Fruit fly (Drosophila melanogaster): ENCODE measurements around the gene mRpL49.

Gene mRpL49

DNA sequence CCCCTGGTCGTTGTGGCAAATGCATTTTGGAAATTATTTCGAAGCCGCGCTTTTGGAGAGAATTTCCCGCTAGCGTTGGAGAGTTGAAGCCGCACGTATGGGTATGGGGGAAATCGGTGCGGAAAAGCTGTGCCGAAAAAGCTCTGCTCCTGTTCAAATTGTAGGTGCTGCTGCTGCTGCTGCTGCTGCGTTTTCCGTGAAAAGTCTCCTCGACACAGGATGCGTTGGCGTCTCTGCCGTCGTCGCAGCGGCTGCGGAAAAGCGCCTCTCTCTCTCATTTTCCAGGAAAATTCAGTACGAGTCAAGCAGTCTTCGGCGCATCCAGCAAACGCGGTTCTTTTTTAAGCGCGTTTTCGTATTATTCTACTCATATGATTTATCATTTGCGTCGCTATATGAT lies 10.3 kb downstream of the mRpL49 start, which contains the start of gene fne:
Gene fne (plus strand): TSS at position 301 of the 400 bp plus-strand sequence.
- TF ChIP-seq CG6276 (GFP tag; optimal IDR thresholded peaks at IDR 0.05): no peak
- TF ChIP-seq CG11762 (GFP tag; optimal IDR thresholded peaks at IDR 0.05; ENCODE audit: insufficient read depth): no peak
- no peak for TF ChIP-seq Met (GFP tag; optimal IDR thresholded peaks at IDR 0.05)
- TF ChIP-seq Sox102F (GFP tag; optimal IDR thresholded peaks at IDR 0.05): no peak
- TF ChIP-seq spab (GFP tag; optimal IDR thresholded peaks at IDR 0.05): no peak
- no peak for TF ChIP-seq fd85E (GFP tag; optimal IDR thresholded peaks at IDR 0.05)
- TF ChIP-seq esn (GFP tag; optimal IDR thresholded peaks at IDR 0.05): no peak
- no peak for TF ChIP-seq net (GFP tag; optimal IDR thresholded peaks at IDR 0.05)

DNA sequence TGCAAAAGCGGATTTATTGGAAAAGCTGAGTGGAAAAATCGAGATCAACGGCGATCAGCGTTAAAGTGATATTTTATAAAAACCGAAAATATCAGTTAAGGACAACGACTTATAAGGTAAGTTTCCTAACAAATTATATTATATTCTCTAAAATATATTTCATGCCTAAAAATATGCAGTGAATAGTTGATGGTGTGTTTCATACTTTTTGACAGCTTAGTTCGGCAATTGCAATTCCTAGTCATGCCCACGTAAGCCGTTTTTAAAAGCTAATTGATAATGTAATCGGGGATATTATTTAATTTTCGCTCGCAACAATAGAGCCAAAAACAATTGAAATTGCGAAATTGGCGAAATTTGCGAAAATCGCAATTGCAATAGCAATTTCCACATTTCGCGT lies 12.7 kb downstream of the mRpL49 start:
- TF ChIP-seq vri (GFP tag; optimal IDR thresholded peaks at IDR 0.05) (no peak), Hr38 (GFP tag; optimal IDR thresholded peaks at IDR 0.05) (no peak), CG34406 (GFP tag; optimal IDR thresholded peaks at IDR 0.05) (no peak), Hr39 (GFP tag; optimal IDR thresholded peaks at IDR 0.05) (no peak)

DNA sequence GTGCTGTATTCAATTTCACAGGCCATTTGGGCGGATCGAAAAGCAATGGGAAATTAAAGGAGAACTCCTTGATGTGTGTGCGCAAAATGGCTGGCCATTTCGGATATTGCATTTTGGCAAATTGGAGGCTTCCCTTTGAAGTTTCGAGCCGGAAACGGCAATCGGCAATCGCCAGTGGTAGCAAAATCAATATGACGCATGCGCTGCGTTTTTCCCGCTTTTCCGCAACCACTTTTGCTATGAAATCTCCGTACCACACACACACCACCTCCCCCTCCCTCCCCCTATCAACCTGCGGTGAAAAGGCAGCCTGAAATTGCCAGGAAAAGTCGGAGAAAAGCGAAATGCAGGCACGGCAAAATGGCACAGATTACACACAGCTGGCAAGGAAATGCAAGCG lies 15.4 kb downstream of the mRpL49 start:
- TF ChIP-seq CG6163 (GFP tag; IDR thresholded peaks at IDR 0.05): no peak

DNA sequence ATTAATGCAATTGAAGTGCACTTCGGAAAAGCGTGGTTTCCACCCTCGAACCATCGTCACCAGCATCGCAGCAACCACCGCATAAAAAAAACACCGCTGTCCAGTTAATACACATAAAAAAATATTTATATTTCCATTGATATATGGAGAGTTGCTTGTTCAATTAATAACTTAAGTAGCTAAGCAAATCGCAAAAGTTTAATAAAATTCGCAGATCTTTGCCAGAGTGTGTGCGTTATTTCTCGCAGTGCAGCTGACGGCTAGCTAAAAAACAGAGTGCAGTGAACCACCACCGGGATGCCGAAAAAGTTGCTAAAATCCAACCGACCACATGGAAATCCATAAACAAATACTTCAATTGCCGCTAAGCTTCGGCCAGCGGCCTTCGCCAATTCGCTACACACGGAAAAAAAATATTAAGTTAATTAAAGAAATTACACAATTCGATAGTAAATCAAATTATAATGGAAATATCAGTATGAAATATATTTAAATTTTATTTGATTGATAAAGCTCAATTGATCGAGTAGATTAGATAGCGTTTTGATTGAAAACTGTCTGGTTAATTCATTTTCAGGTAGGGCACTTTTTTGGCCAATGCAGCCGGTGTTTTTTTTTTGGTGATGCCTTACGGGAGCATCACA lies 16.5 kb downstream of the mRpL49 start:
- TF ChIP-seq dac (GFP tag; optimal IDR thresholded peaks at IDR 0.05) (no peak), Eip78C (GFP tag) (peak; percentile 74), Lpt (GFP tag; optimal IDR thresholded peaks at IDR 0.05) (no peak), CG32006 (GFP tag; optimal IDR thresholded peaks at IDR 0.05) (no peak), Ets96B (tag; optimal IDR thresholded peaks at IDR 0.05) (no peak), esn (GFP tag; optimal IDR thresholded peaks at IDR 0.05) (peak; percentile 43), Blimp-1 (GFP tag; optimal IDR thresholded peaks at IDR 0.05) (peak; percentile 18), topi (GFP tag; optimal IDR thresholded peaks at IDR 0.05) (peak; percentile 36), lz (GFP tag; optimal IDR thresholded peaks at IDR 0.05) (peak; percentile 3), cyc (GFP tag; optimal IDR thresholded peaks at IDR 0.05) (peak; percentile 14), CG16779 (tag; optimal IDR thresholded peaks at IDR 0.05) (no peak), CG3919 (GFP tag; optimal IDR thresholded peaks at IDR 0.05) (no peak), CG34406 (GFP tag; optimal IDR thresholded peaks at IDR 0.05) (no peak), CG31627 (GFP tag; optimal IDR thresholded peaks at IDR 0.05) (peak; percentile 2), Hr38 (GFP tag; optimal IDR thresholded peaks at IDR 0.05) (no peak), svp (GFP tag) (peak; percentile 68), Met (GFP tag; optimal IDR thresholded peaks at IDR 0.05) (no peak), CG10631 (GFP tag; optimal IDR thresholded peaks at IDR 0.05) (no peak), Smox (GFP tag; optimal IDR thresholded peaks at IDR 0.05) (peak; percentile 2), Sox102F (GFP tag; optimal IDR thresholded peaks at IDR 0.05) (peak; percentile 12), Sox14 (GFP tag; optimal IDR thresholded peaks at IDR 0.05) (peak; percentile 1), Eip93F (GFP tag; optimal IDR thresholded peaks at IDR 0.05) (no peak), Sox15 (GFP tag; optimal IDR thresholded peaks at IDR 0.05) (no peak), vri (GFP tag; optimal IDR thresholded peaks at IDR 0.05) (no peak), CG6163 (GFP tag; IDR thresholded peaks at IDR 0.05) (peak; percentile 36; the same call in 1 of the 3 replicates), Gug (GFP tag; IDR thresholded peaks at IDR 0.05) (no peak), achi (GFP tag; optimal IDR thresholded peaks at IDR 0.05) (no peak), ss (GFP tag; optimal IDR thresholded peaks at IDR 0.05) (peak in 1 of 2 experiments; percentile 0), CG6808 (GFP tag; optimal IDR thresholded peaks at IDR 0.05) (no peak), OdsH (GFP tag; optimal IDR thresholded peaks at IDR 0.05) (no peak), pdm3 (GFP tag; optimal IDR thresholded peaks at IDR 0.05) (peak; percentile 3)

Measured in whole organism, prepupa.